Fruit fly (Drosophila melanogaster) whole organism: ENCODE measurements around the gene CG12680.
A peak's percentile ranks its signal among the peaks of the same experiment; 100 is the strongest.

Experiments
- CG8478 ChIP-seq: fragments of >200 bp; optimal IDR thresholded peaks from 2 replicates; lab custom pipeline; 2018; ENCODE audit warnings: inconsistent platforms
- Dll ChIP-seq: fragments of >200 bp; optimal IDR thresholded peaks from 2 replicates; lab custom pipeline; 2017
- EcR ChIP-seq, 2 experiments: fragments of >200 bp; optimal IDR thresholded peaks; 2 replicates each; lab custom pipeline; 2017; ENCODE audit warnings: missing biosample characterization in 2 of 2, missing genetic modification characterization in 2 of 2, missing genetic modification reagents in 2 of 2
- pan ChIP-seq: fragments of >200 bp; optimal IDR thresholded peaks from 2 replicates; lab custom pipeline; 2017
- psq ChIP-seq: fragments of >200 bp; optimal IDR thresholded peaks from 2 replicates; lab custom pipeline; 2017
- usp ChIP-seq: fragments of >200 bp; optimal IDR thresholded peaks from 2 replicates; lab custom pipeline; 2017; ENCODE audit warnings: missing biosample characterization, missing genetic modification characterization, mixed read lengths

CG12680 gene

dm6 chrX:5041525-5042454 is 44.5 kb downstream of the CG12680 start:
- TF ChIP-seq usp (GFP tag; lab: Kevin White, UChicago) (no peak), psq (no peak), pan (no peak), Dll (no peak), CG8478 (lab: Kevin White, UChicago) (no peak), EcR (GFP tag; optimal IDR thresholded peaks at IDR 0.05; lab: Kevin White, UChicago) (no peak)

- TF ChIP-seq pan (peak; percentile 93), EcR (GFP tag; optimal IDR thresholded peaks at IDR 0.05; lab: Kevin White, UChicago) (no peak), Dll (no peak)
Observed at dm6 chrX:5044433-5045110, 47.3 kb downstream of the CG12680 start.

- TF ChIP-seq pan (no peak), CG8478 (lab: Kevin White, UChicago) (no peak), psq (no peak), Dll (no peak), usp (GFP tag; lab: Kevin White, UChicago) (no peak), EcR (GFP tag; optimal IDR thresholded peaks at IDR 0.05; lab: Kevin White, UChicago) (no peak)
Observed at dm6 chrX:5045158-5045557, 47.9 kb downstream of the CG12680 start.

- no peak for TF ChIP-seq CG8478 (lab: Kevin White, UChicago)
- no peak for TF ChIP-seq psq
- TF ChIP-seq pan: no peak
- TF ChIP-seq EcR (GFP tag; optimal IDR thresholded peaks at IDR 0.05; lab: Kevin White, UChicago): no peak
- TF ChIP-seq usp (GFP tag; lab: Kevin White, UChicago): no peak
- TF ChIP-seq Dll: no peak
Observed at dm6 chrX:5046256-5046894, 49.1 kb downstream of the CG12680 start.

- TF ChIP-seq pan (no peak), EcR (GFP tag; optimal IDR thresholded peaks at IDR 0.05; lab: Kevin White, UChicago) (no peak), psq (no peak), usp (GFP tag; lab: Kevin White, UChicago) (no peak), CG8478 (lab: Kevin White, UChicago) (no peak), Dll (no peak)
Observed at dm6 chrX:5046895-5047306, 49.7 kb downstream of the CG12680 start.
